Fruit fly (Drosophila melanogaster): ENCODE data around the gene SmB.

Gene SmB

dm6 chr2L:10387869-10388726 lies 38.3 kb downstream of the SmB start, which contains the start of gene da (continued):
- TF ChIP-seq vfl (GFP tag; optimal IDR thresholded peaks at IDR 0.05) (peak; percentile 53), Xrp1 (GFP tag; IDR thresholded peaks at IDR 0.05) (peak; percentile 63), CG7556 (GFP tag; optimal IDR thresholded peaks at IDR 0.05) (peak; percentile 25), Atf-2 (GFP tag; optimal IDR thresholded peaks at IDR 0.05) (no peak), ranshi (GFP tag; IDR thresholded peaks at IDR 0.05) (0 out of 2 replicates have a peak, but pooled peaks have one; percentile 17), CG10543 (GFP tag; optimal IDR thresholded peaks at IDR 0.05) (peak; percentile 21), salm (tag; optimal IDR thresholded peaks at IDR 0.05) (peak; percentile 29), Dip2 (GFP tag; IDR thresholded peaks at IDR 0.05) (no peak), CG10147 (GFP tag; optimal IDR thresholded peaks at IDR 0.05) (no peak), nerfin-2 (GFP tag; IDR thresholded peaks at IDR 0.05; ENCODE audit: partially characterized antibody) (peak; percentile 65), Rfx (GFP tag; IDR thresholded peaks at IDR 0.05) (peak; percentile 75), CG6654 (GFP tag; optimal IDR thresholded peaks at IDR 0.05) (no peak), CG14014 (GFP tag; IDR thresholded peaks at IDR 0.05) (peak; percentile 64; the same call in 1 of the 2 replicates), CG12219 (GFP tag; optimal IDR thresholded peaks at IDR 0.05) (peak; percentile 39), yki (optimal IDR thresholded peaks at IDR 0.05) (no peak), pzg (GFP tag; optimal IDR thresholded peaks at IDR 0.05) (peak; percentile 86), CG16813 (GFP tag; IDR thresholded peaks at IDR 0.05; ENCODE audit: partially characterized antibody) (peak; percentile 64), kay (GFP tag; optimal IDR thresholded peaks at IDR 0.05) (peak; percentile 95), dan (GFP tag; IDR thresholded peaks at IDR 0.05) (no peak), Pdp1 (GFP tag; optimal IDR thresholded peaks at IDR 0.05) (peak; percentile 33 to 69), CG7963 (GFP tag; IDR thresholded peaks at IDR 0.05; ENCODE audit: partially characterized antibody) (peak; percentile 44; the same call in 1 of the 3 replicates), CG2116 (GFP tag; optimal IDR thresholded peaks at IDR 0.05) (peak; percentile 99), Deaf1 (tag; optimal IDR thresholded peaks at IDR 0.05) (peak; percentile 98), CG15011 (GFP tag; optimal IDR thresholded peaks at IDR 0.05) (no peak), TFAM (GFP tag; optimal IDR thresholded peaks at IDR 0.05) (no peak), CG7839 (tag; optimal IDR thresholded peaks at IDR 0.05) (peak; percentile 61), Taf1 (GFP tag; IDR thresholded peaks at IDR 0.05) (no peak), ara (GFP tag; IDR thresholded peaks at IDR 0.05) (no peak), CG3995 (GFP tag; optimal IDR thresholded peaks at IDR 0.05) (peak; percentile 63), NC2α (GFP tag; optimal IDR thresholded peaks at IDR 0.05) (no peak), CG4820 (GFP tag; optimal IDR thresholded peaks at IDR 0.05) (peak; percentile 35), al (GFP tag; IDR thresholded peaks at IDR 0.05) (peak; percentile 45), CHES-1-like (GFP tag; optimal IDR thresholded peaks at IDR 0.05) (peak; percentile 60), CG12155 (GFP tag; optimal IDR thresholded peaks at IDR 0.05) (peak; percentile 50), CG1832 (GFP tag; optimal IDR thresholded peaks at IDR 0.05) (no peak), Camta (GFP tag; optimal IDR thresholded peaks at IDR 0.05) (peak; percentile 74), CG17359 (tag; optimal IDR thresholded peaks at IDR 0.05) (peak; percentile 68), CG18011 (GFP tag; optimal IDR thresholded peaks at IDR 0.05) (peak; percentile 20), jing (GFP tag; optimal IDR thresholded peaks at IDR 0.05) (no peak), CG4424 (GFP tag; optimal IDR thresholded peaks at IDR 0.05) (peak; percentile 55), crc (GFP tag; optimal IDR thresholded peaks at IDR 0.05) (peak; percentile 34), BtbVII (GFP tag; optimal IDR thresholded peaks at IDR 0.05) (peak; percentile 19), lab (GFP tag; optimal IDR thresholded peaks at IDR 0.05) (no peak), CG3065 (GFP tag; optimal IDR thresholded peaks at IDR 0.05) (no peak), Stat92E (GFP tag; optimal IDR thresholded peaks at IDR 0.05) (no peak), CG14667 (GFP tag; IDR thresholded peaks at IDR 0.05) (no peak), CG3281 (GFP tag; optimal IDR thresholded peaks at IDR 0.05) (peak; percentile 10), CG14050 (GFP tag; IDR thresholded peaks at IDR 0.05) (no peak), grau (tag; optimal IDR thresholded peaks at IDR 0.05) (peak; percentile 69)
